Worm (Caenorhabditis elegans) whole organism, L4/young adult: ENCODE results near the gene B0336.12.

Experiments used
- dao-5 ChIP-seq: sonication (generic microtip); optimal IDR thresholded peaks from 2 replicates; lab custom pipeline; 2016; ENCODE audit warnings: missing genotype, missing genetic modification characterization, moderate library complexity, missing compliant biosample characterization
- him-1 ChIP-seq: sonication (generic microtip); optimal IDR thresholded peaks from 2 replicates; lab custom pipeline; 2016; ENCODE audit warnings: missing genotype, missing genetic modification reagents, missing genetic modification characterization, missing compliant biosample characterization

ce11 chrIII:5719105-5719831, 9.3 kb upstream of the B0336.12 start:
- no peak for TF ChIP-seq him-1 (tag; lab: Kevin White, UChicago)
- TF ChIP-seq dao-5 (tag; lab: Kevin White, UChicago) = no peak
